Fruit fly (Drosophila melanogaster) whole organism, pupa: Measurements from ENCODE around the gene Jon65Aiv.

Source experiments
- CG10348 ChIP-seq: fragments of 200-800 bp; sonication (Bioruptor generic); IDR thresholded peaks from 2 replicates; pipeline ENCODE4 v1.3.6; 2022; ENCODE audit warnings: missing biosample characterization, missing genetic modification characterization
- CG12605 ChIP-seq: fragments of 200-800 bp; sonication (Bioruptor generic); IDR thresholded peaks from 2 replicates; pipeline ENCODE4 v1.3.6; 2022; ENCODE audit warnings: missing biosample characterization, missing genetic modification characterization
- CG13204 ChIP-seq: fragments of 200-800 bp; sonication (Bioruptor generic); optimal IDR thresholded peaks from 2 replicates; lab custom pipeline; 2018; ENCODE audit warnings: missing biosample characterization, mild to moderate bottlenecking, missing genetic modification characterization, moderate library complexity
- CG14655 ChIP-seq: fragments of 200-800 bp; sonication (Bioruptor generic); optimal IDR thresholded peaks from 3 replicates; lab custom pipeline; 2017; ENCODE audit warnings: mild to moderate bottlenecking, missing biosample characterization, missing genetic modification reagents, missing genetic modification characterization
- CG15710 ChIP-seq: fragments of 200-800 bp; sonication (Bioruptor generic); optimal IDR thresholded peaks from 2 replicates; lab custom pipeline; 2018; ENCODE audit warnings: missing biosample characterization, mild to moderate bottlenecking, missing genetic modification characterization, moderate library complexity
- CG17806 ChIP-seq: fragments of 200-800 bp; sonication (Bioruptor generic); optimal IDR thresholded peaks from 2 replicates; lab custom pipeline; 2018; ENCODE audit warnings: missing biosample characterization, mild to moderate bottlenecking, missing genetic modification characterization, moderate library complexity
- CG32121 ChIP-seq: fragments of 200-800 bp; sonication (Bioruptor generic); IDR thresholded peaks from 2 replicates; pipeline ENCODE4 v1.3.6; 2022; ENCODE audit warnings: missing biosample characterization, missing genetic modification characterization
- CG34367 ChIP-seq: fragments of 200-800 bp; sonication (Bioruptor generic); optimal IDR thresholded peaks from 2 replicates; lab custom pipeline; 2018; ENCODE audit warnings: missing biosample characterization, mild to moderate bottlenecking, missing genetic modification characterization
- CG4496 ChIP-seq: fragments of 200-800 bp; sonication (Bioruptor generic); IDR thresholded peaks from 3 replicates; pipeline ENCODE4 v1.3.6; 2022; ENCODE audit warnings: missing biosample characterization, missing genetic modification characterization
- CG8159 ChIP-seq: fragments of 200-800 bp; sonication (Bioruptor generic); optimal IDR thresholded peaks from 3 replicates; lab custom pipeline; 2018; ENCODE audit warnings: missing biosample characterization, mild to moderate bottlenecking, missing genetic modification characterization, moderate library complexity
- CG8301 ChIP-seq: fragments of 200-800 bp; sonication (Bioruptor generic); optimal IDR thresholded peaks from 2 replicates; lab custom pipeline; 2018; ENCODE audit warnings: missing biosample characterization, mild to moderate bottlenecking, missing genetic modification characterization
- CG9948 ChIP-seq: fragments of 200-800 bp; sonication (Bioruptor generic); optimal IDR thresholded peaks from 2 replicates; lab custom pipeline; 2018; ENCODE audit warnings: missing biosample characterization, mild to moderate bottlenecking, missing genetic modification characterization, moderate library complexity
- D1 ChIP-seq: fragments of 200-800 bp; sonication (Bioruptor generic); optimal IDR thresholded peaks from 2 replicates; lab custom pipeline; 2018; ENCODE audit warnings: missing biosample characterization, mild to moderate bottlenecking, missing genetic modification characterization, moderate library complexity
- EcR ChIP-seq: fragments of 200-800 bp; sonication (Bioruptor generic); optimal IDR thresholded peaks from 3 replicates; lab custom pipeline; 2019; ENCODE audit warnings: missing biosample characterization, missing genetic modification characterization, mild to moderate bottlenecking, moderate library complexity, missing genetic modification reagents
- Ets98B ChIP-seq: fragments of 200-800 bp; sonication (Bioruptor generic); IDR thresholded peaks from 2 replicates; pipeline ENCODE4 v1.3.6; 2022; ENCODE audit warnings: missing biosample characterization, missing genetic modification characterization
- Pif1A ChIP-seq: fragments of 200-800 bp; sonication (Bioruptor generic); optimal IDR thresholded peaks from 3 replicates; lab custom pipeline; 2016; ENCODE audit warnings: missing biosample characterization, missing genetic modification characterization
- Pif1B ChIP-seq: fragments of 200-800 bp; sonication (Bioruptor generic); optimal IDR thresholded peaks from 3 replicates; lab custom pipeline; 2016; ENCODE audit warnings: missing biosample characterization, missing genetic modification characterization
- Snoo ChIP-seq: fragments of 200-800 bp; sonication (Bioruptor generic); optimal IDR thresholded peaks from 3 replicates; lab custom pipeline; 2017; ENCODE audit warnings: missing biosample characterization, mild to moderate bottlenecking, missing genetic modification characterization, inconsistent platforms
- fd96Ca ChIP-seq: fragments of 200-800 bp; sonication (Bioruptor generic); IDR thresholded peaks from 3 replicates; pipeline ENCODE4 v1.3.6; 2022; ENCODE audit warnings: missing biosample characterization, missing genetic modification characterization
- gl ChIP-seq: fragments of 200-800 bp; sonication (Bioruptor generic); optimal IDR thresholded peaks from 2 replicates; lab custom pipeline; 2018; ENCODE audit warnings: missing biosample characterization, mild to moderate bottlenecking, missing genetic modification characterization
- rn ChIP-seq: fragments of 200-800 bp; sonication (Bioruptor generic); IDR thresholded peaks from 2 replicates; pipeline ENCODE4 v1.3.6; 2022; ENCODE audit warnings: missing biosample characterization, missing genetic modification characterization

Gene Jon65Aiv

DNA sequence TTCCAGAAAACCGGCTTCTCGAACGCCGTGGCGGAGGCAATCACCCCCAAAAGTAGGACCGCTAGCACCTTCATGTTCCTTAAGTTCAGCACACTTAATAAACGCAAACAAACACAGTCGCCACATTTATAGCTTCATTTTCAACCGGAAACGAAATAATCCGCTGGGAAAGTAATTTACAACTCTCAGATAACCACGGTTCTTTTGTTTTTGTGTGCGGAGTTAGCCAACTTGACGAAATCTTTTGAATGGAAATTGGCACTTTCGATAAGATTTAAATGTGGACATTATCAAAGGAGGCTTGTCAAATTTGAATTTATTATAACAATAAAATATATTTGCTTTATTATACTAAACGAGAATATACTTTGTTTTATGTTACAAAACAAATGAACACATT, 15.4 kb downstream of the Jon65Aiv start, which contains the start of gene Jon65Ai:
Jon65Ai (minus strand) TSS at position 101 of the 400 bp plus-strand sequence.
- TF ChIP-seq CG9948 (tag; lab: Kevin White, UChicago) (no peak), CG13204 (GFP tag; lab: Kevin White, UChicago) (no peak), Ets98B (no peak)

DNA sequence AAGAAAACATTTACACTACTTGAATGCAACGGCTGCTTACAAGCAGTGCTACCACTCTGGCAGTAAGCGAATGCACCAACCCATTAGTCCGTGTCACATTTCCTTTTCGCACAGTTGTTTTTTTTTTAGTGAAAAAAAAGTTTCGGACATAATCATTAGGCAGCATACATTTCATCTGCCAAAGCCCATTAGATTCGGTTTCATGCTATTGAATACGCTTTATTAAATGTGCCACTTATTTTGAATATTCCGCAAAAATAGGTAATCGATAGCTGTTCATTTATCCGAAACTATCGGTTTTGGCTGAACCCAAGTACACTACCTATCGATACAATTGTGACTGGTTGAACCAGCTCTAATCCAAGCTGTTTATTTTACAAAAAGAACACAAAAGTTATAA, 15.8 kb downstream of the Jon65Aiv start, which contains the start of gene tant:
tant (plus strand) TSS at position 334 of the 400 bp plus-strand sequence.
- TF ChIP-seq CG13204 (GFP tag; lab: Kevin White, UChicago) (no peak), gl (tag; lab: Kevin White, UChicago) (no peak), Ets98B (no peak), CG8159 (tag; lab: Kevin White, UChicago) (no peak)

DNA sequence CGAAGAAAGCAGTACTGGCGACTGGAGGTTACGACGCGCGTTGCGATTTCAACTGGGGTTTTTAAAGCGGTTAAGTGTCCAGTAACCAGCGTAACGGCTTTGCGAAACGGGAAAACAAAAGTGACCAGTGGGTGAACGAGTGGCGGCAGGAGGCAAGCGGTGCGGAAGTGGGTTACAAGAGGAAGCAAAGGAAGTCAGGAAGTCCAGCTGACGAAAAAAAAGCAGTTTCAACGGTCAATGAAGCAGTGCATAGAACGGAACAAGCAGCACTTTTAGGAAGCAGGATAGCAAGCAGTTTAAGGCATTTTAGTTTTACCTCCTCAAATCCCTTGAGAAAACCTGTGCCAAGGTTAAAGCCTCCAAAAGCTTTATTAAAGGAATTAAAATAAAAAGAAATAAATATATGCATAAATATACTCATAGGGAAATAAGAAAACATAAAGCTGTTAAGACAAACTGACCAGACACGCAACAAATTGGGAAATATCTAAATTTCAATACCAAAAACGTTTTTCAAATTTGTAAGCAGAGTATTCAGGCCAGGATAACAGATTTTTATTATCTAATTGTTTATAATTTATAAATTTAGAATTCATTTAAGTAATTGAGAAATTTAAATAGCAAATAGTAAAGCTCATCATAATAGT, 20.2 kb downstream of the Jon65Aiv start, which contains the start of gene CG6592:
CG6592 (plus strand) TSS at position 597 of the 647 bp plus-strand sequence.
- TF ChIP-seq CG8301 (tag; lab: Kevin White, UChicago) (no peak), CG8159 (tag; lab: Kevin White, UChicago) (peak; percentile 7), Snoo (peak; percentile 13), D1 (tag; lab: Kevin White, UChicago) (no peak), CG4496 (0 out of 3 replicates have a peak, but pooled peaks have one; percentile 34), CG34367 (peak; percentile 52)

DNA sequence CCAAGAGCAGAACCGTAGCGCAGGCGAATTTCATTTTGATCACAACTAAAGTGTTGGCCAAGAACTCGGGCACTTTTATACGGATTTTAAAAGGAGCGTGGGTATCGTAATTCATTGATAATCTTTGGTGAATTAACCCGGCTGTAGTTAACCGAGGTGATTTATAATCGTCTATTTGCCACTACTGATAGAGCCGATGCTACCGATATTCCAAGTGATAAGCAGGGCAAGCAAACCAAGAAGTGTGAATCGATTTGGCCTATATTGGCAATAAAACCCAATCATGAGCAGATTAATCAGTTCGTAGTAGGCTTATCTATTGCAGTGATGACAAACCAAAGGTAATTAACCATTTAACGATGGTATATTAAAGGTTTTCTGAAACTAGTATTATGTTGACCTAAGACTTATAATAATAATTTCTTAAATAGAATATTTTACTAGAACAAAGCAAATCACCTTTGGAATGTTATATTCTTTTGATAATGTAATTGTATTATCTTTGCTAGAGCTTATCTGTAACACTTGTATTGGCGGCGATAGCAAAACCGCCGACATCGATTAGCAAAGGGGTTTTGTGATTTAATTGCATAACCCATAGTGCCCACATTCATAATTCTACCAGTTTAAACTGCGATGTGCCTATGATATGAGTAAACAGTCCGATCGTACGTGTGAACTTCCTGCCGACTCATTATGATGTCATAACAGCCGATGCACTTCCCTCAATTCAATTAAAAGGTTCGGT, 24.1 kb downstream of the Jon65Aiv start, which contains the start of gene CG10472:
CG10472 (minus strand) TSS at position 51 of the 748 bp plus-strand sequence.
- TF ChIP-seq CG13204 (GFP tag; lab: Kevin White, UChicago): no peak
- no peak for TF ChIP-seq CG17806 (tag; lab: Kevin White, UChicago)
- no peak for TF ChIP-seq CG4496
- no peak for TF ChIP-seq CG15710
- no peak for TF ChIP-seq CG10348 (GFP tag; lab: Robert Waterston, UW)
- no peak for TF ChIP-seq CG32121 (GFP tag; lab: Robert Waterston, UW)
- TF ChIP-seq Ets98B: no peak
- no peak for TF ChIP-seq Pif1A (GFP tag; lab: Kevin White, UChicago)
- no peak for TF ChIP-seq Pif1B (GFP tag; lab: Kevin White, UChicago)
- TF ChIP-seq CG14655 (GFP tag; lab: Kevin White, UChicago): no peak
- no peak for TF ChIP-seq EcR (GFP tag; lab: Kevin White, UChicago)
- no peak for TF ChIP-seq D1 (tag; lab: Kevin White, UChicago)
- no peak for TF ChIP-seq CG8301 (tag; lab: Kevin White, UChicago)

DNA sequence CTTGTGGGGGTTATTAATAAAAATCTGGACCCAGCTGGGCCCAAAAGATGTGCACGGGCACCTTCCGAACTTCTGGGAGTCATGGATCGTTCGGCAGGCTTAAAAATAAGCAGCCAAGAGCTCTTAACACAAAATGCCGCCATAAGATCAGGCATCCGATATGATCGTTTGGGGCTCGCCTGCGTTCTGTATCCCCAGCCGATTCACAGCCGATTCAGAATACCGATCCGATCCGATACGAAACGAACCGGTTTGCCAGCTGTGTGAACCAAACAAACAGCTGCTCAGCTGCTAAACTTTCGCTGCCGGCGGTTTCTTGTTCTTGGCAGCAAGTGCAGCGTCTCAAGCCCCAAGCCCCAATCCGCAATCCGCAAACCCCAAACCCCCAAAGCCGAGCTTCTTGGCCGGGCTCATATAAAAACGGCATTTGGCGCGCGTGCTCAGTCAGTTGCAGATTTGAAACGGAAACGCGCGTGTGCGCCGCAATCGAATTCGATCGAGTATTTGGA, 27.0 kb downstream of the Jon65Aiv start, which contains the start of gene CG42269:
CG42269 (plus strand) TSS at position 416 of the 509 bp plus-strand sequence.
- TF ChIP-seq CG17806 (tag; lab: Kevin White, UChicago) (no peak), Snoo (peak; percentile 28), CG12605 (GFP tag; lab: Robert Waterston, UW) (no peak), CG4496 (peak; percentile 54), CG8301 (tag; lab: Kevin White, UChicago) (no peak)

DNA sequence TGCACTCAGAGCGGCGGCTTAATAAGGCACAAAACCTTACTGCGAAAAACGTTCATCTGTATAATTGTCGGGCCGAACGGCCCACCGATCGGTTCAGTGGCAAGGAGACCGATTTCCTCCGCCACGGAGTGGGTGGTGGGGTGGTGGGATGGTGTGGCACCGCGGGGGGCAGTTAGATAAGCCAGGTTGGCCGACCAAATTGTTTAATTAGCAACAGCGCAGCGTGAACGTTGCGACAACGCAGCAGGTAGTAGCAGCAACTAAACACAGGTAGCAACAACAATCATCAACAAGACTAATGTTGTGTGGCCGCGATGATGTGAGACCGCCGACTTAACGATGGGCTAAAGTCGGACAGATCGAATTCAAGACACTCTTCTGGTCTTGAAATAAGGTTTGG, 29.2 kb downstream of the Jon65Aiv start:
- no peak for TF ChIP-seq CG8159 (tag; lab: Kevin White, UChicago)
- TF ChIP-seq fd96Ca: 0 out of 3 replicates have a peak, but pooled peaks have one; percentile 20

DNA sequence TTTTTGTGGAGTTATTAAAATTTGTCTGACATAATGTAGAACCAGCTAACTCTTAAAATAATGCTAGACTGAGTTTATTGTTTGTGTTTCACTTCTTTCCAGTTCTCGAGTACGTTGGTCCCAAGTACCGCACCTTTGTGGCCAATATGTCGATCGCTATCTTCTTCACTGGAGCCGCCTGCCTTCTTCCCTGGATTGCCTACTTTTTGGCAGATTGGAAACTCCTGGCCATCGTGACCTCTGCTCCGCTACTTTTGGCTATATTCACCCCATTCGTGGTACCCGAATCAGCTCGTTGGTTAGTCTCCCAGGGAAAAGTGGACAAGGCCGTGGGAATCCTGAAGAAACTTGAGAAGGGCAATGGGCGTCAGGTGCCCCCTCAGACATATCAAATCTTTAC, 31.2 kb downstream of the Jon65Aiv start:
- TF ChIP-seq D1 (tag; lab: Kevin White, UChicago) (no peak), CG4496 (no peak), Ets98B (no peak), CG15710 (no peak), CG32121 (GFP tag; lab: Robert Waterston, UW) (no peak), CG8159 (tag; lab: Kevin White, UChicago) (no peak), Snoo (no peak), CG14655 (GFP tag; lab: Kevin White, UChicago) (no peak), CG8301 (tag; lab: Kevin White, UChicago) (no peak), CG17806 (tag; lab: Kevin White, UChicago) (no peak), CG13204 (GFP tag; lab: Kevin White, UChicago) (no peak), EcR (GFP tag; lab: Kevin White, UChicago) (no peak), rn (GFP tag; lab: Robert Waterston, UW) (no peak), fd96Ca (no peak), CG12605 (GFP tag; lab: Robert Waterston, UW) (no peak), CG9948 (tag; lab: Kevin White, UChicago) (no peak), Pif1A (GFP tag; lab: Kevin White, UChicago) (no peak), CG10348 (GFP tag; lab: Robert Waterston, UW) (no peak), gl (tag; lab: Kevin White, UChicago) (no peak)
